Worm (Caenorhabditis elegans) whole organism, mixed stage, embryonic: Measurements from ENCODE around the gene K01G12.3.

Experiments used
- blmp-1 ChIP-seq: fragments of 150-350 bp; optimal IDR thresholded peaks from 2 replicates; lab custom pipeline; 2014; ENCODE audit warnings: missing biosample characterization, missing genetic modification characterization
- elt-1 ChIP-seq: sonication (generic microtip); optimal IDR thresholded peaks from 2 replicates; lab custom pipeline; 2017; ENCODE audit warnings: missing genetic modification characterization, mild to moderate bottlenecking, missing compliant biosample characterization, antibody characterized with exemption, moderate library complexity, borderline replicate concordance; ENCODE audit not compliant: insufficient read depth
- mls-2 ChIP-seq: sonication (generic microtip); optimal IDR thresholded peaks from 2 replicates; lab custom pipeline; 2016; ENCODE audit warnings: mild to moderate bottlenecking, missing genetic modification characterization, moderate library complexity, missing compliant biosample characterization
- nhr-12 ChIP-seq: fragments of 150-350 bp; optimal IDR thresholded peaks from 2 replicates; lab custom pipeline; 2014; ENCODE audit warnings: missing biosample characterization, missing genetic modification characterization
- nhr-28 ChIP-seq: fragments of 150-350 bp; optimal IDR thresholded peaks from 2 replicates; lab custom pipeline; 2014; ENCODE audit warnings: missing biosample characterization, missing genetic modification characterization
- nhr-76 ChIP-seq: sonication (generic microtip); optimal IDR thresholded peaks from 2 replicates; lab custom pipeline; 2017; ENCODE audit warnings: missing biosample characterization, missing genetic modification characterization
- pha-4 ChIP-seq: fragments of 150-350 bp; optimal IDR thresholded peaks from 2 replicates; lab custom pipeline; 2018; ENCODE audit warnings: missing biosample characterization, missing genetic modification reagents, missing genetic modification characterization
- unc-39 ChIP-seq: fragments of 150-350 bp; optimal IDR thresholded peaks from 2 replicates; lab custom pipeline; 2014; ENCODE audit warnings: missing biosample characterization, missing genetic modification characterization
- unc-62 ChIP-seq: fragments of 150-350 bp; optimal IDR thresholded peaks from 2 replicates; lab custom pipeline; 2014; ENCODE audit warnings: missing biosample characterization, missing genetic modification reagents, missing genetic modification characterization
- ztf-11 ChIP-seq: fragments of 150-350 bp; optimal IDR thresholded peaks from 2 replicates; lab custom pipeline; 2014; ENCODE audit warnings: missing biosample characterization, missing genetic modification characterization

ce11 chrIV:14244357-14244756 is 51.1 kb downstream of the K01G12.3 start, which contains the start of gene Y64G10A.2:
- TF ChIP-seq ztf-11 (no peak), nhr-76 (no peak), nhr-28 (tag; lab: Kevin White, UChicago) (no peak), unc-39 (no peak), unc-62 (GFP tag; lab: Kevin White, UChicago) (no peak), pha-4 (no peak), nhr-12 (tag; lab: Kevin White, UChicago) (no peak), elt-1 (no peak), blmp-1 (no peak), mls-2 (tag; lab: Kevin White, UChicago) (no peak)
